Worm (Caenorhabditis elegans) whole organism, early embryonic: Measurements from ENCODE around the gene F31F7.1.

ENCODE experiments used
- F13C5.2 ChIP-seq: sonication (generic microtip); optimal IDR thresholded peaks from 2 replicates; lab custom pipeline; 2017; ENCODE audit warnings: mild to moderate bottlenecking, missing genetic modification characterization, inconsistent platforms, missing compliant biosample characterization
- ama-1 ChIP-seq: fragments of 150-350 bp; optimal IDR thresholded peaks from 2 replicates; lab custom pipeline; 2014
- ceh-13 ChIP-seq: fragments of 200-800 bp; sonication (Bioruptor generic); optimal IDR thresholded peaks from 2 replicates; lab custom pipeline; 2018; ENCODE audit warnings: mild to moderate bottlenecking, missing genetic modification characterization, missing compliant biosample characterization
- flt-1 ChIP-seq: fragments of 200-800 bp; sonication (Bioruptor generic); IDR thresholded peaks from 2 replicates; pipeline ENCODE4 v1.3.6; 2022; ENCODE audit warnings: missing genetic modification characterization, missing compliant biosample characterization
- hmg-4 ChIP-seq: fragments of 200-800 bp; sonication (Bioruptor generic); optimal IDR thresholded peaks from 2 replicates; lab custom pipeline; 2018; ENCODE audit warnings: mild to moderate bottlenecking, missing genetic modification characterization, missing compliant biosample characterization
- hnd-1 ChIP-seq: sonication (generic microtip); optimal IDR thresholded peaks from 2 replicates; lab custom pipeline; 2016; ENCODE audit warnings: missing genetic modification characterization, missing compliant biosample characterization
- pes-1 ChIP-seq: fragments of 200-800 bp; sonication (Bioruptor generic); IDR thresholded peaks from 2 replicates; pipeline ENCODE4 v1.3.6; 2022; ENCODE audit warnings: missing genetic modification reagents, missing genetic modification characterization, missing compliant biosample characterization
- scrt-1 ChIP-seq: fragments of 200-800 bp; sonication (Bioruptor generic); IDR thresholded peaks from 2 replicates; pipeline ENCODE4 v1.3.6; 2022; ENCODE audit warnings: missing genetic modification characterization, missing compliant biosample characterization
- tbx-11 ChIP-seq: fragments of 200-800 bp; sonication (Bioruptor generic); IDR thresholded peaks from 2 replicates; pipeline ENCODE4 v1.3.6; 2022; ENCODE audit warnings: missing genetic modification characterization, missing compliant biosample characterization
- tbx-37 ChIP-seq: fragments of 200-800 bp; sonication (Bioruptor generic); conservative IDR thresholded peaks from 2 replicates; pipeline ENCODE4 v1.3.6; 2022; ENCODE audit warnings: missing genetic modification reagents, missing genetic modification characterization, missing compliant biosample characterization

DNA sequence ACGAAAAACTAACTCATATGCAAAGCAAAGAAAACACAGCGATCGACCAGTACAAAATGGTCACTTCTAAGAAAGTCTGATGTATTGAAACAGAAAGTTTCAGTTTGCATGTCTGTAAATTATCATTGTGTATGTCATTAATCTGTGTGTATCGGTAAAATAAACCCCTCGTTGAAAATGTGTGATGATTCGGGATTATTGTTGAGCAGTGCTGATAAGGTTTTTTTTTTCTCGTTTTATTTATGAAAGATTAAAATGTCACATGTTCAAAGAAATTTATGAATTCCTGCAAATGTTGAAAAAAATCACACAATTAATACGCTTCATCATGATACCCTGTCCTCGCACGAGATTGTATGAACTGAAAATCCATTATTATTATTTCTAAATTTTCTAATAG lies 3.8 kb downstream of the F31F7.1 start:
- TF ChIP-seq flt-1 (no peak), ama-1 (lab: Kevin White, UChicago) (no peak), ceh-13 (GFP tag; lab: Kevin White, UChicago) (no peak), hnd-1 (tag; lab: Kevin White, UChicago) (no peak), scrt-1 (GFP tag; lab: Robert Waterston, UW) (no peak), tbx-11 (GFP tag; lab: Robert Waterston, UW) (no peak), F13C5.2 (tag; lab: Kevin White, UChicago) (no peak), pes-1 (GFP tag; lab: Robert Waterston, UW) (no peak), hmg-4 (GFP tag; lab: Kevin White, UChicago) (no peak), tbx-37 (no peak)
